Worm (Caenorhabditis elegans) whole organism, L3 larva: ENCODE measurements around the gene C47E8.11.

Experiments
- ama-1 ChIP-seq: fragments of 150-350 bp; optimal IDR thresholded peaks from 2 replicates; lab custom pipeline; 2018
- egl-27 ChIP-seq: sonication (generic microtip); optimal IDR thresholded peaks from 4 replicates; lab custom pipeline; 2017; ENCODE audit warnings: missing biosample characterization, missing genetic modification reagents, missing genetic modification characterization
- elt-1 ChIP-seq: fragments of 150-350 bp; optimal IDR thresholded peaks from 2 replicates; lab custom pipeline; 2014; ENCODE audit warnings: missing biosample characterization, missing genetic modification characterization
- hmg-11 ChIP-seq: sonication (generic microtip); optimal IDR thresholded peaks from 2 replicates; lab custom pipeline; 2016; ENCODE audit warnings: missing genetic modification characterization, missing compliant biosample characterization
- lin-39 ChIP-seq: fragments of 150-350 bp; optimal IDR thresholded peaks from 2 replicates; lab custom pipeline; 2018; ENCODE audit warnings: missing biosample characterization, missing genetic modification reagents, missing genetic modification characterization
- nhr-23 ChIP-seq: fragments of 150-350 bp; optimal IDR thresholded peaks from 2 replicates; lab custom pipeline; 2014; ENCODE audit warnings: missing biosample characterization, missing genetic modification reagents, missing genetic modification characterization
- sea-2 ChIP-seq: fragments of 150-350 bp; sonication (generic microtip); optimal IDR thresholded peaks from 4 replicates; lab custom pipeline; 2014; ENCODE audit warnings: missing biosample characterization, missing genetic modification reagents, missing genetic modification characterization
- snpc-4 ChIP-seq: fragments of 150-350 bp; optimal IDR thresholded peaks from 2 replicates; lab custom pipeline; 2014; ENCODE audit warnings: missing biosample characterization, missing genetic modification characterization
- unc-39 ChIP-seq: sonication (generic microtip); optimal IDR thresholded peaks from 4 replicates; lab custom pipeline; 2017; ENCODE audit warnings: missing biosample characterization, missing genetic modification characterization
- unc-62 ChIP-seq: fragments of 150-350 bp; sonication (generic microtip); optimal IDR thresholded peaks from 4 replicates; lab custom pipeline; 2014; ENCODE audit warnings: missing biosample characterization, missing genetic modification reagents, missing genetic modification characterization

- no peak for TF ChIP-seq unc-62
- no peak for TF ChIP-seq sea-2 (GFP tag; lab: Kevin White, UChicago)
- no peak for TF ChIP-seq snpc-4 (tag; lab: Kevin White, UChicago)
- TF ChIP-seq egl-27 (tag; lab: Kevin White, UChicago) = no peak
- TF ChIP-seq nhr-23 = no peak
- peak; percentile 1 for TF ChIP-seq lin-39
- TF ChIP-seq hmg-11 = no peak
- TF ChIP-seq elt-1 (tag; lab: Kevin White, UChicago) = no peak
- no peak for TF ChIP-seq unc-39
- no peak for TF ChIP-seq ama-1
Measured at ce11 chrV:14734187-14734765, 45.9 kb downstream of the C47E8.11 start, which contains the start of gene unc-61.
